Fruit fly (Drosophila melanogaster): ENCODE measurements around the gene Es2.

Gene Es2

DNA sequence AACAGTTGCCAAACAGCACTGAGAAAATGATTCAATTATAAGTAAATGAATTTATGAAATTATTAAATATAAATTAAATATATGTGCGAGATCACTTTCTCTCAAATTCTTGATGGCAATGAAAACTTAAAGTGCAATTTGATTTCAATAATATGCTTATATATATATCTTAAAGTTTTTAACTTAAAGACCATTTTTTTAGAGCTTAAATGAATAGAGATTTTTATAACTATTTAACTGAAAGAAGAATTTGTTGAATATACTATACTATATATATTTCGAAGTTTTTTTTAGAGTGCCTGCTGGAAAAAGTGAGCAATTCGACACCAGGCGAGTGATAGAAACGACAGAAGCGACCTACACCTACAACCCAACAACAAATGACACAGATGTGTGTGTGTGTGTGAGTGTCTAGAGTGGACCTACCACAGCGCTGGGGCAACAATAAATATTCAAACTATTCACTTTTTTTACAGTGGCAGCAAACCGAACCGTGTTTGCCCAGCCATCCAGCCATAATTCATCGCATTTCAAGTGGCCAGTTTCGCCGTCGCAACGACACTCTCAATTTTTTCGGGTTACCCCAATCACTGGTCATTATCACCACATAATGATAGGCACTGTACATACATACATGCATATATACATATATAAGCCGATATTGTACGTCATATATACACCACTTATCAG is 16.3 kb upstream of the Es2 start (continued):
- TF ChIP-seq fd3F (GFP tag; optimal IDR thresholded peaks at IDR 0.05) (peak; percentile 2), Max (GFP tag; optimal IDR thresholded peaks at IDR 0.05) (no peak), wek (GFP tag; optimal IDR thresholded peaks at IDR 0.05) (no peak), Myb (GFP tag; optimal IDR thresholded peaks at IDR 0.05) (no peak), Sox100B (GFP tag; optimal IDR thresholded peaks at IDR 0.05) (peak; percentile 64), CG8765 (GFP tag; IDR thresholded peaks at IDR 0.05) (no peak), Bdp1 (GFP tag; optimal IDR thresholded peaks at IDR 0.05) (no peak), Ets65A (GFP tag) (no peak), Ptx1 (GFP tag; IDR thresholded peaks at IDR 0.05) (peak; percentile 67), tio (GFP tag; optimal IDR thresholded peaks at IDR 0.05) (no peak), CG6689 (GFP tag; IDR thresholded peaks at IDR 0.05) (peak; percentile 62; the same call in 1 of the 2 replicates), CG4730 (GFP tag; IDR thresholded peaks at IDR 0.05) (0 out of 2 replicates have a peak, but pooled peaks have one; percentile 12), ftz-f1 (GFP tag; optimal IDR thresholded peaks at IDR 0.05) (no peak), unpg (GFP tag; optimal IDR thresholded peaks at IDR 0.05) (peak; percentile 63), Neu2 (GFP tag; optimal IDR thresholded peaks at IDR 0.05; ENCODE audit: borderline replicate concordance) (no peak), dysf (GFP tag; IDR thresholded peaks at IDR 0.05) (no peak), Abd-B (GFP tag; optimal IDR thresholded peaks at IDR 0.05) (peak; percentile 32), CG6854 (GFP tag; optimal IDR thresholded peaks at IDR 0.05) (no peak), gcm (GFP tag; optimal IDR thresholded peaks at IDR 0.05) (peak; percentile 73), CG14441 (GFP tag; IDR thresholded peaks at IDR 0.05) (no peak), sens-2 (GFP tag; IDR thresholded peaks at IDR 0.05) (no peak), CG4404 (GFP tag; IDR thresholded peaks at IDR 0.05) (peak; percentile 62), Nf-YB (GFP tag; optimal IDR thresholded peaks at IDR 0.05) (peak; percentile 53), Hey (tag; optimal IDR thresholded peaks at IDR 0.05) (no peak), CG11723 (GFP tag; optimal IDR thresholded peaks at IDR 0.05) (no peak), CG17328 (GFP tag; IDR thresholded peaks at IDR 0.05) (peak; percentile 64), lilli (GFP tag; optimal IDR thresholded peaks at IDR 0.05) (no peak), Hr51 (GFP tag; optimal IDR thresholded peaks at IDR 0.05) (peak in 1 of 2 experiments; percentile 75), nau (GFP tag; optimal IDR thresholded peaks at IDR 0.05) (no peak), E2f2 (GFP tag; IDR thresholded peaks at IDR 0.05) (peak; percentile 17; the same call in 1 of the 2 replicates), Kr (GFP tag; optimal IDR thresholded peaks at IDR 0.05) (no peak), CG18619 (GFP tag; optimal IDR thresholded peaks at IDR 0.05) (no peak), Stat92E (GFP tag; optimal IDR thresholded peaks at IDR 0.05) (no peak), CG18011 (GFP tag; optimal IDR thresholded peaks at IDR 0.05) (no peak), cas (GFP tag; IDR thresholded peaks at IDR 0.05) (no peak), al (GFP tag; IDR thresholded peaks at IDR 0.05) (no peak), sc (optimal IDR thresholded peaks at IDR 0.05) (no peak), sc (GFP tag; optimal IDR thresholded peaks at IDR 0.05) (peak; percentile 17), CG10274 (GFP tag; optimal IDR thresholded peaks at IDR 0.05) (no peak), CG3065 (GFP tag; optimal IDR thresholded peaks at IDR 0.05) (no peak), gcm2 (GFP tag; optimal IDR thresholded peaks at IDR 0.05) (no peak), zfh2 (GFP tag; optimal IDR thresholded peaks at IDR 0.05) (no peak), CG33213 (GFP tag; optimal IDR thresholded peaks at IDR 0.05) (no peak), psq (GFP tag; optimal IDR thresholded peaks at IDR 0.05) (no peak), CG14014 (GFP tag; IDR thresholded peaks at IDR 0.05) (no peak), stwl (tag; optimal IDR thresholded peaks at IDR 0.05) (no peak), dm (GFP tag; optimal IDR thresholded peaks at IDR 0.05) (no peak), CG11398 (GFP tag; optimal IDR thresholded peaks at IDR 0.05) (no peak), E2f1 (GFP tag; IDR thresholded peaks at IDR 0.05) (no peak), ase (GFP tag; IDR thresholded peaks at IDR 0.05) (peak; percentile 5; the same call in 1 of the 3 replicates), HmgD (GFP tag; optimal IDR thresholded peaks at IDR 0.05) (no peak)
